Worm (Caenorhabditis elegans): ENCODE data around the gene cki-2.

cki-2 gene

DNA sequence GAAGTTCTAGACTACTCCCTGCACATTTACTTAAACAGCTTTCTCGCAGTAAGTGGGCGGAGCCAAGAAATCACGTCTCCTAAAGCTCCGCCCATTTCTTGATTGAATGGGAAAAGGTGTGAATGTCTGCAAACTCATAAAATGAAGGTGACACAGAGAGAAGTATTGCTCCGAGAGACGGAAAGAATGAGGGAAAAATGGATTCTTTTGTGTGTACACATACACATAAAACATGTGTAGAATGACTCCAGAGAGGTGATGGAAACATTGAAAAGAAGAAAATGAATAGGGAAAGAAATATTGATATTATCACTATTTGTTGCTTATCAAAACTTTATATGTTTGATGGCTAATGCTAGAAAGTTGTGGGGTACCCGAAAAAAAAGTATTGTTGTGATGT is 35.2 kb downstream of the cki-2 start:
- TF ChIP-seq blmp-1 (tag; optimal IDR thresholded peaks at IDR 0.05) (no peak), mep-1 (tag; optimal IDR thresholded peaks at IDR 0.05) (no peak), unc-62 (GFP tag; optimal IDR thresholded peaks at IDR 0.05) (no peak), nhr-2 (tag; optimal IDR thresholded peaks at IDR 0.05) (no peak)

DNA sequence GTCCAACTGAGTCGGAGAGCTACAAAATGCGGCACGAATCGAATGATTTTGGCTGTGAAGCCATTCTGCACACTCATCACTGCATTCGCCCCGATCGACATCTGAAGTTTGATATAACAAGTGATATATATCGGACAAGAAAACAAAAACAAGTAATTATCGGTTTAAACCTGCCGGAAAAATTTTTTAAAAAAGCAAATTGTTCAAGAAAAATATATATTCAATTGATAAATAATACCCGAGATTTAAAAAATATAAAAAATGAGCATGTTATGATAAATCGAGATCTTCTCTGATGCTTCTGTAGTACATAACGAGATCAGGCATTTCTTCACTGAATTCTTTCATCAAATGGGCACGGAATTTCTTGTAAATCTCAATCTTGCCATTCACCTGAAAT is 37.4 kb downstream of the cki-2 start, which contains the start of gene T09A5.5:
TSS of gene T09A5.5 (minus strand) at position 101 of the 400 bp plus-strand sequence.
- TF ChIP-seq ceh-39 (tag; optimal IDR thresholded peaks at IDR 0.05) (no peak), nhr-12 (tag; optimal IDR thresholded peaks at IDR 0.05) (no peak), drap-1 (GFP tag; optimal IDR thresholded peaks at IDR 0.05) (no peak), bed-3 (GFP tag; optimal IDR thresholded peaks at IDR 0.05) (no peak)

DNA sequence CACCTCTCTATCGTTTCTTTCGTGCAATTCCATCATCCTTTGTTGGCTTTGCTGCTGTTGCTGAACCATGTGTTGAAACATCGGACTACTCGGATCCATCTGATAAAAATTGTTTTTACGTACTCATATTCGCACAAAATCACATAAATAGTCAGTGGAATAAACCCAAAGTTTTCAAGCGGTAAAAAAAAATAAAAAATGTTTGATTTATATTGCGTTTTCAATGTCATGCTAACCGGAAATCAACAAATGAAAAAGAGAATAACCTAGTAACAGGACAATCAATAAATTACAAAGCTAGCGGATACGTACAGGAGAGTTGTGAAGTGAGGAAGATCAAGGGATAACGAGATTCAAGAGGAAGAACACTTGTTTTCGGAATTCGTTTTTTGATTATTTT is 38.6 kb downstream of the cki-2 start, which contains the start of gene mdt-10:
TSS of gene mdt-10 (minus strand) at position 101 of the 400 bp plus-strand sequence.
- no peak for TF ChIP-seq tbx-8 (GFP tag; optimal IDR thresholded peaks at IDR 0.05)
- no peak for TF ChIP-seq unc-62 (GFP tag; optimal IDR thresholded peaks at IDR 0.05)
- no peak for TF ChIP-seq nhr-12 (tag; optimal IDR thresholded peaks at IDR 0.05)
- TF ChIP-seq ceh-43 (GFP tag; optimal IDR thresholded peaks at IDR 0.05) = no peak
- TF ChIP-seq mls-2 (tag; optimal IDR thresholded peaks at IDR 0.05) = no peak
- no peak for TF ChIP-seq lin-13 (tag; optimal IDR thresholded peaks at IDR 0.05)
- TF ChIP-seq ces-1 (GFP tag; optimal IDR thresholded peaks at IDR 0.05) = no peak
- no peak for TF ChIP-seq mab-5 (tag; optimal IDR thresholded peaks at IDR 0.05)
- no peak for TF ChIP-seq sem-2 (GFP tag; optimal IDR thresholded peaks at IDR 0.05)
- no peak for TF ChIP-seq ham-2 (GFP tag; optimal IDR thresholded peaks at IDR 0.05)
- no peak for TF ChIP-seq ztf-11 (tag; optimal IDR thresholded peaks at IDR 0.05)
- TF ChIP-seq sptf-1 (tag; optimal IDR thresholded peaks at IDR 0.05) = no peak

ce11 chrII:7855619-7856018 is 39.3 kb downstream of the cki-2 start, which contains the start of gene mdmh-35:
Gene mdmh-35, minus strand, starts transcription at chrII:7855719.
- no peak for TF ChIP-seq snpc-4 (tag; optimal IDR thresholded peaks at IDR 0.05)
- no peak for TF ChIP-seq sptf-1 (tag; optimal IDR thresholded peaks at IDR 0.05)
- no peak for TF ChIP-seq unc-62 (GFP tag; optimal IDR thresholded peaks at IDR 0.05)
- TF ChIP-seq flh-1 (GFP tag; optimal IDR thresholded peaks at IDR 0.05) = no peak
- no peak for TF ChIP-seq lin-13 (tag; optimal IDR thresholded peaks at IDR 0.05)
- no peak for TF ChIP-seq hlh-1 (tag; optimal IDR thresholded peaks at IDR 0.05)
- TF ChIP-seq mls-2 (tag; optimal IDR thresholded peaks at IDR 0.05) = no peak
- TF ChIP-seq unc-120 (tag; optimal IDR thresholded peaks at IDR 0.05; ENCODE audit: poor library complexity, severe bottlenecking) = no peak
- no peak for TF ChIP-seq M03D4.4 (tag; optimal IDR thresholded peaks at IDR 0.05)
- TF ChIP-seq ces-1 (GFP tag; optimal IDR thresholded peaks at IDR 0.05) = no peak
- no peak for TF ChIP-seq lin-32 (GFP tag; optimal IDR thresholded peaks at IDR 0.05)
- no peak for TF ChIP-seq nhr-2 (tag; optimal IDR thresholded peaks at IDR 0.05)
- no peak for TF ChIP-seq zip-8 (tag; optimal IDR thresholded peaks at IDR 0.05)
- no peak for TF ChIP-seq blmp-1 (tag; optimal IDR thresholded peaks at IDR 0.05)
- no peak for TF ChIP-seq nhr-76 (tag; optimal IDR thresholded peaks at IDR 0.05)
- TF ChIP-seq unc-39 (tag; optimal IDR thresholded peaks at IDR 0.05) = no peak
- no peak for TF ChIP-seq tbx-8 (GFP tag; optimal IDR thresholded peaks at IDR 0.05)
- no peak for TF ChIP-seq nhr-12 (tag; optimal IDR thresholded peaks at IDR 0.05)

DNA sequence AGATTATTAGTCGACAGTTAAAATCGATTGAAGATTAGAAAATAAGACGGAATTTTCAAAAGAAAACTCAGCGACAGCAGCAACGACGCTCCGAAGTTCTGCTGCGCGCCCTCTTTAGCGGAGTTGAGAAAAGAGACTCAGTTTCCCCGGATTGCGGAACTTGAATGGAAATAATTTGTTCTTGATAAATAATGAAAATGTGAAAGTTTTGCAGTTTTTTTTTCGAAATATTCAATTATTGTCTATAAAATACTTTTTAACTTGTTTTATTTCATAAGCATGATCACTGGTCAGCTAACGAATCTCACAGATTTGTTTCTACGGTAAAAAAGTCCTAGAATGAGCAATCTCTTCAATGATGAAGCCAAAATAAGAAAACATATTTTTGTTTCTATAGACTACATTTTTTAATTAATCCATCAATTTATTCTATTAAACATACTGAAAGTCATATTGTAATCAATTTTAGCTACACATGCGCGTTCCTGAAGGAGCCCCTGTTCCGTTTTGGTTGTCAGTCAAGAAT is 41.2 kb downstream of the cki-2 start, which contains the start of the genes cec-3 and T09A5.15:
TSS of gene cec-3 (minus strand) at position 116 of the 526 bp plus-strand sequence.
TSS of gene T09A5.15 (plus strand) at position 476 of the 526 bp plus-strand sequence.
- no peak for TF ChIP-seq hlh-1 (tag; optimal IDR thresholded peaks at IDR 0.05)
- TF ChIP-seq zip-8 (tag; optimal IDR thresholded peaks at IDR 0.05) = no peak
- TF ChIP-seq unc-120 (tag; optimal IDR thresholded peaks at IDR 0.05; ENCODE audit: poor library complexity, severe bottlenecking) = peak; percentile 56
- TF ChIP-seq ceh-39 (tag; optimal IDR thresholded peaks at IDR 0.05) = no peak
- no peak for TF ChIP-seq drap-1 (GFP tag; optimal IDR thresholded peaks at IDR 0.05)
- TF ChIP-seq ceh-43 (GFP tag; optimal IDR thresholded peaks at IDR 0.05) = no peak
- no peak for TF ChIP-seq unc-62 (GFP tag; optimal IDR thresholded peaks at IDR 0.05)
- peak; percentile 9 for TF ChIP-seq mep-1 (tag; optimal IDR thresholded peaks at IDR 0.05)
- no peak for TF ChIP-seq lin-32 (GFP tag; optimal IDR thresholded peaks at IDR 0.05)
- no peak for TF ChIP-seq nhr-76 (tag; optimal IDR thresholded peaks at IDR 0.05)
- peak; percentile 24 for TF ChIP-seq lsy-2 (tag; optimal IDR thresholded peaks at IDR 0.05)
- no peak for TF ChIP-seq pha-4 (tag; optimal IDR thresholded peaks at IDR 0.05)
- TF ChIP-seq ham-2 (GFP tag; optimal IDR thresholded peaks at IDR 0.05) = no peak
- peak; percentile 28 for TF ChIP-seq mab-5 (tag; optimal IDR thresholded peaks at IDR 0.05)
- TF ChIP-seq nhr-237 (tag; optimal IDR thresholded peaks at IDR 0.05) = peak; percentile 65
- TF ChIP-seq nhr-28 (tag; optimal IDR thresholded peaks at IDR 0.05) = no peak
- TF ChIP-seq ces-1 (GFP tag; optimal IDR thresholded peaks at IDR 0.05) = peak; percentile 54
- no peak for TF ChIP-seq nhr-12 (tag; optimal IDR thresholded peaks at IDR 0.05)
- TF ChIP-seq mls-2 (tag; optimal IDR thresholded peaks at IDR 0.05) = no peak
- no peak for TF ChIP-seq sptf-1 (tag; optimal IDR thresholded peaks at IDR 0.05)
- TF ChIP-seq ztf-11 (tag; optimal IDR thresholded peaks at IDR 0.05) = no peak
- no peak for TF ChIP-seq nhr-2 (tag; optimal IDR thresholded peaks at IDR 0.05)
- no peak for TF ChIP-seq elt-1 (tag; optimal IDR thresholded peaks at IDR 0.05; ENCODE audit: borderline replicate concordance, insufficient read depth)
- TF ChIP-seq tbx-8 (GFP tag; optimal IDR thresholded peaks at IDR 0.05) = no peak
- no peak for TF ChIP-seq snpc-4 (tag; optimal IDR thresholded peaks at IDR 0.05)
- no peak for TF ChIP-seq elt-3 (tag; optimal IDR thresholded peaks at IDR 0.05)

Data from whole organism, mixed stage, embryonic.